Worm (Caenorhabditis elegans) whole organism, L1 larva: ENCODE measurements around the gene C27H5.2.

Source experiments
- C04F5.9 ChIP-seq: sonication (generic microtip); optimal IDR thresholded peaks from 2 replicates; lab custom pipeline; 2016; ENCODE audit warnings: missing genetic modification characterization, missing compliant biosample characterization
- C16A3.4 ChIP-seq: fragments of 150-350 bp; optimal IDR thresholded peaks from 2 replicates; lab custom pipeline; 2014; ENCODE audit warnings: missing biosample characterization, missing genetic modification characterization
- C34B4.2 ChIP-seq: sonication (generic microtip); optimal IDR thresholded peaks from 2 replicates; lab custom pipeline; 2017; ENCODE audit warnings: mild to moderate bottlenecking, missing genetic modification characterization, missing compliant biosample characterization
- F16B12.6 ChIP-seq: fragments of 150-350 bp; optimal IDR thresholded peaks from 2 replicates; lab custom pipeline; 2014; ENCODE audit warnings: missing biosample characterization, missing genetic modification characterization
- alr-1 ChIP-seq: fragments of 200-800 bp; sonication (Bioruptor generic); optimal IDR thresholded peaks from 2 replicates; lab custom pipeline; 2018; ENCODE audit warnings: borderline replicate concordance, mild to moderate bottlenecking, missing genetic modification characterization, missing compliant biosample characterization
- blmp-1 ChIP-seq: fragments of 150-350 bp; optimal IDR thresholded peaks from 2 replicates; lab custom pipeline; 2014; ENCODE audit warnings: missing biosample characterization, missing genetic modification characterization
- ceh-63 ChIP-seq: fragments of 200-800 bp; sonication (Bioruptor generic); optimal IDR thresholded peaks from 2 replicates; lab custom pipeline; 2018; ENCODE audit warnings: mild to moderate bottlenecking, missing genetic modification characterization, missing compliant biosample characterization
- ceh-8 ChIP-seq: fragments of 200-800 bp; sonication (Bioruptor generic); optimal IDR thresholded peaks from 2 replicates; lab custom pipeline; 2018; ENCODE audit warnings: mild to moderate bottlenecking, missing genetic modification characterization, moderate library complexity, missing compliant biosample characterization
- ceh-82 ChIP-seq, 3 experiments: fragments of 150-350 bp in 1 of 3; sonication (generic microtip) in 2 of 3; optimal IDR thresholded peaks; 2 replicates each; lab custom pipeline; 2014 to 2017; ENCODE audit warnings: missing biosample characterization in 3 of 3, missing genetic modification characterization in 3 of 3
- ceh-90 ChIP-seq: sonication (generic microtip); optimal IDR thresholded peaks from 2 replicates; lab custom pipeline; 2016; ENCODE audit warnings: missing genetic modification characterization, missing compliant biosample characterization
- dpl-1 ChIP-seq, 3 experiments: fragments of 150-350 bp in 2 of 3; sonication (generic microtip) in 1 of 3; optimal IDR thresholded peaks; 2 replicates each; lab custom pipeline; 2014 to 2017; ENCODE audit warnings: missing biosample characterization in 3 of 3, missing genetic modification characterization in 3 of 3, missing genetic modification reagents in 3 of 3
- dsc-1 ChIP-seq: sonication (generic microtip); optimal IDR thresholded peaks from 2 replicates; lab custom pipeline; 2016; ENCODE audit warnings: mild to moderate bottlenecking, missing genetic modification characterization, missing compliant biosample characterization
- efl-3 ChIP-seq: fragments of 200-800 bp; sonication (Bioruptor generic); optimal IDR thresholded peaks from 2 replicates; lab custom pipeline; 2018; ENCODE audit warnings: mild to moderate bottlenecking, missing genetic modification characterization, missing compliant biosample characterization
- elt-2 ChIP-seq: sonication (generic microtip); optimal IDR thresholded peaks from 2 replicates; lab custom pipeline; 2016; ENCODE audit warnings: missing genetic modification characterization, mild to moderate bottlenecking, inconsistent platforms, missing compliant biosample characterization, missing genetic modification reagents
- fos-1 ChIP-seq: fragments of 150-350 bp; optimal IDR thresholded peaks from 2 replicates; lab custom pipeline; 2014; ENCODE audit warnings: missing biosample characterization, missing genetic modification characterization
- hlh-17 ChIP-seq: fragments of 200-800 bp; sonication (Bioruptor generic); optimal IDR thresholded peaks from 2 replicates; lab custom pipeline; 2018; ENCODE audit warnings: missing genetic modification characterization, mild to moderate bottlenecking, missing compliant biosample characterization, moderate library complexity, borderline replicate concordance
- hlh-4 ChIP-seq: sonication (generic microtip); optimal IDR thresholded peaks from 2 replicates; lab custom pipeline; 2016; ENCODE audit warnings: mild to moderate bottlenecking, missing genetic modification characterization, missing compliant biosample characterization
- irx-1 ChIP-seq: sonication (generic microtip); optimal IDR thresholded peaks from 2 replicates; lab custom pipeline; 2016; ENCODE audit warnings: missing genetic modification characterization, missing compliant biosample characterization
- lin-13 ChIP-seq: fragments of 150-350 bp; optimal IDR thresholded peaks from 2 replicates; lab custom pipeline; 2014; ENCODE audit warnings: missing biosample characterization, missing genetic modification reagents, missing genetic modification characterization
- lin-15B ChIP-seq: fragments of 150-350 bp; sonication (generic microtip); optimal IDR thresholded peaks from 3 replicates; lab custom pipeline; 2014; ENCODE audit warnings: missing biosample characterization, missing genetic modification characterization
- lin-35 ChIP-seq, 2 experiments: fragments of 150-350 bp; optimal IDR thresholded peaks; 2 replicates each; lab custom pipeline; 2014; ENCODE audit warnings: missing biosample characterization in 2 of 2, missing genetic modification characterization in 2 of 2, missing genetic modification reagents in 2 of 2
- mab-9 ChIP-seq: fragments of 200-800 bp; sonication (Bioruptor generic); IDR thresholded peaks from 2 replicates; pipeline ENCODE4 v1.3.6; 2022; ENCODE audit warnings: missing genetic modification reagents, missing genetic modification characterization, missing compliant biosample characterization
- mef-2 ChIP-seq: fragments of 150-350 bp; optimal IDR thresholded peaks from 2 replicates; lab custom pipeline; 2014; ENCODE audit warnings: missing biosample characterization, missing genetic modification characterization
- mep-1 ChIP-seq: fragments of 150-350 bp; optimal IDR thresholded peaks from 2 replicates; lab custom pipeline; 2014; ENCODE audit warnings: missing biosample characterization, missing genetic modification characterization
- nhr-19 ChIP-seq: fragments of 200-800 bp; sonication (Bioruptor generic); conservative IDR thresholded peaks from 2 replicates; pipeline ENCODE4 v1.3.6; 2022; ENCODE audit warnings: missing genetic modification characterization, missing compliant biosample characterization
- nhr-20 ChIP-seq: sonication (generic microtip); optimal IDR thresholded peaks from 2 replicates; lab custom pipeline; 2016; ENCODE audit warnings: mild to moderate bottlenecking, missing genetic modification characterization, missing compliant biosample characterization
- nhr-28 ChIP-seq: fragments of 150-350 bp; optimal IDR thresholded peaks from 2 replicates; lab custom pipeline; 2014; ENCODE audit warnings: missing biosample characterization, missing genetic modification characterization
- nhr-47 ChIP-seq: sonication (generic microtip); optimal IDR thresholded peaks from 2 replicates; lab custom pipeline; 2016; ENCODE audit warnings: mild to moderate bottlenecking, missing genetic modification characterization, moderate library complexity, missing compliant biosample characterization
- nhr-76 ChIP-seq: sonication (generic microtip); optimal IDR thresholded peaks from 2 replicates; lab custom pipeline; 2017; ENCODE audit warnings: missing biosample characterization, missing genetic modification characterization
- nhr-77 ChIP-seq: fragments of 150-350 bp; optimal IDR thresholded peaks from 2 replicates; lab custom pipeline; 2014; ENCODE audit warnings: missing biosample characterization, missing genetic modification characterization
- pax-3 ChIP-seq: fragments of 200-800 bp; sonication (Bioruptor generic); optimal IDR thresholded peaks from 2 replicates; lab custom pipeline; 2018; ENCODE audit warnings: mild to moderate bottlenecking, missing genetic modification characterization, moderate library complexity, missing compliant biosample characterization
- rnt-1 ChIP-seq: sonication (generic microtip); optimal IDR thresholded peaks from 2 replicates; lab custom pipeline; 2016; ENCODE audit warnings: mild to moderate bottlenecking, missing genetic modification characterization, moderate library complexity, missing compliant biosample characterization
- skn-1 ChIP-seq: fragments of 150-350 bp; optimal IDR thresholded peaks from 2 replicates; lab custom pipeline; 2014; ENCODE audit warnings: missing biosample characterization, missing genetic modification characterization
- snpc-4 ChIP-seq: fragments of 150-350 bp; optimal IDR thresholded peaks from 2 replicates; lab custom pipeline; 2014; ENCODE audit warnings: missing biosample characterization, missing genetic modification characterization
- snu-23 ChIP-seq: sonication (generic microtip); optimal IDR thresholded peaks from 2 replicates; lab custom pipeline; 2016; ENCODE audit warnings: missing genetic modification characterization, missing compliant biosample characterization
- sox-4 ChIP-seq: sonication (generic microtip); optimal IDR thresholded peaks from 2 replicates; lab custom pipeline; 2016; ENCODE audit warnings: missing genetic modification characterization, missing compliant biosample characterization
- swsn-7 ChIP-seq: sonication (generic microtip); optimal IDR thresholded peaks from 2 replicates; lab custom pipeline; 2016; ENCODE audit warnings: missing genetic modification characterization, missing compliant biosample characterization
- tbx-2 ChIP-seq: sonication (generic microtip); optimal IDR thresholded peaks from 2 replicates; lab custom pipeline; 2016; ENCODE audit warnings: missing genetic modification characterization, missing compliant biosample characterization
- zip-4 ChIP-seq: fragments of 200-800 bp; sonication (Bioruptor generic); optimal IDR thresholded peaks from 2 replicates; lab custom pipeline; 2018; ENCODE audit warnings: mild to moderate bottlenecking, missing genetic modification characterization, moderate library complexity, missing compliant biosample characterization

Gene C27H5.2

DNA sequence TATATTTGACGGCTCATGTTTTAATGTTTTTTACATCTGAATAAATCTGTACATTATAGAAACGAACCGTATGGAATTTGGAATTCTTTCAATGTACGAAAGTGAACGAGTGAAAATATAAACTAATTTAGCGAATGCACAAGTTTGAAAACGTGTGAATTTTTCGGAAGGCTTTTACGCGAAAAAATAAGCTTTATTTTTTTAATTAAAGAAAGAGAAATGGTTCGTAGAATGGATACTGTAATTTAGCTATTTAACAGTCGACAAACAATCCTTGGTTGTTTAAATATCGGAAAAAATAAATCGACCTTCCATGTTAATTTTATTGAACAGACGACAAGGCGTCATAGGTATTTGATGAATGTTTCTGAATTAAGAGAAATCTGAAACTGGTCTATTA is 40.2 kb downstream of the C27H5.2 start, which contains the start of gene acdh-12:
acdh-12 (minus strand) TSS at position 101 of the 400 bp plus-strand sequence.
- TF ChIP-seq alr-1 (tag; lab: Kevin White, UChicago) (no peak), pax-3 (no peak), lin-13 (GFP tag; lab: Kevin White, UChicago) (no peak), mep-1 (tag; lab: Kevin White, UChicago) (no peak), snpc-4 (no peak), nhr-47 (tag; lab: Kevin White, UChicago) (no peak), snu-23 (GFP tag; lab: Kevin White, UChicago) (no peak), mab-9 (GFP tag; lab: Robert Waterston, UW) (no peak), ceh-63 (GFP tag; lab: Kevin White, UChicago) (no peak), nhr-28 (no peak), rnt-1 (tag; lab: Kevin White, UChicago) (no peak), skn-1 (no peak), sox-4 (no peak), lin-15B (tag; lab: Kevin White, UChicago) (no peak), nhr-77 (tag; lab: Kevin White, UChicago) (no peak), ceh-82 (tag; optimal IDR thresholded peaks at IDR 0.05; lab: Kevin White, UChicago) (no peak), irx-1 (tag; lab: Kevin White, UChicago) (no peak), C04F5.9 (tag; lab: Kevin White, UChicago) (no peak), tbx-2 (no peak), swsn-7 (tag; lab: Kevin White, UChicago) (no peak)

- TF ChIP-seq elt-2 (tag; lab: Kevin White, UChicago), result peak; percentile 6
- peak; percentile 36 for TF ChIP-seq nhr-20
- TF ChIP-seq F16B12.6 (tag; lab: Kevin White, UChicago), result no peak
- TF ChIP-seq nhr-47 (tag; lab: Kevin White, UChicago), result no peak
- no peak for TF ChIP-seq C34B4.2 (tag; lab: Kevin White, UChicago)
- no peak for TF ChIP-seq hlh-4
- TF ChIP-seq lin-35 (GFP tag; optimal IDR thresholded peaks at IDR 0.05; lab: Kevin White, UChicago), result peak in 1 of 2 experiments; percentile 18
- no peak for TF ChIP-seq ceh-8 (GFP tag; lab: Kevin White, UChicago)
- TF ChIP-seq efl-3 (GFP tag; lab: Kevin White, UChicago), result no peak
- TF ChIP-seq zip-4 (GFP tag; lab: Kevin White, UChicago), result no peak
- TF ChIP-seq skn-1, result no peak
- no peak for TF ChIP-seq hlh-17 (GFP tag; lab: Kevin White, UChicago)
- TF ChIP-seq ceh-90 (tag; lab: Kevin White, UChicago), result no peak
- no peak for TF ChIP-seq dpl-1 (GFP tag; optimal IDR thresholded peaks at IDR 0.05; lab: Kevin White, UChicago)
- no peak for TF ChIP-seq mef-2 (tag; lab: Kevin White, UChicago)
- no peak for TF ChIP-seq C16A3.4 (tag; lab: Kevin White, UChicago)
- TF ChIP-seq blmp-1, result peak; percentile 5
- TF ChIP-seq fos-1 (tag; lab: Kevin White, UChicago), result no peak
- TF ChIP-seq nhr-19 (GFP tag; lab: Robert Waterston, UW), result no peak
Observed at ce11 chrII:7196040-7196439, 40.7 kb downstream of the C27H5.2 start, which contains the start of gene maoc-1. maoc-1 (plus strand) TSS chrII:7196276.

DNA sequence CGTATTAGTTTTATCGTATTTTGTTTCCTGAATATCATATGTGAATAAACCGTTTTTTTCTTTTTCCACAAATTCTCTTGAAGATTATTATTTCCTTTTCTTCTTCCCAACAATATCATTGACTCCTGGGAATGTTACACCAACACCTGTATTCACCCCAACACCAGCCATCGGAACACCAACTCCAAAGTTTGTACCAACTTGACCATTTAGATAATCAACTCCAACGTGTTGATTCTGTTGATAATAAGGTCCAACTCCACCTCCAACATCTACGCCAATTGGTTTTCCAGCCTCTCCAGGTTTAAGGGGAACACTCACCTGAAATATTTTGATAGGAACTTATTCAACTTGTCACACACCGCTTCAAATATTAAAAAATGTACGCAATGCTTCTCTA is 42.1 kb downstream of the C27H5.2 start:
- TF ChIP-seq nhr-19 (GFP tag; lab: Robert Waterston, UW) (0 out of 2 replicates have a peak, but pooled peaks have one; percentile 6), nhr-76 (tag; lab: Kevin White, UChicago) (no peak), dsc-1 (tag; lab: Kevin White, UChicago) (no peak), hlh-4 (no peak)
